Worm (Caenorhabditis elegans): ENCODE data around the gene T03G11.9.

T03G11.9 gene

DNA sequence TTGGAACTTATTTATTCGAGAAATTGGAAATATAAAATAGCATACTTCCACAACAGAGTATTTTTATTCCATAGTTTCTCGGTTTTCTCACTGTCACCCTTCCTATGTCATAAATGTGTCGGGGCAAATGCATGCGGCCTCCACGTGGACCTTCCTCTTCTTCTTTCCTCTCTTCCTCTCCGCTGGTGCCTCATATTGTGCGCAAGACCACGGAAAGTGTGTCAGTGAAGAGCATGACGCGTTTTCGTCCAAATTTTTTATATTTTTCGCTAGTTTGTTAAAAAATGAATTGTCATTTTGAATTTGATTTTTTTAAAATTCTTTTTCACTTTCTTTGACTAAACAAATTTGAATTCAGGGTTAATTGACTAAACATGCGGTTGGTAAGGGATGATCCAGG lies 19.0 kb upstream of the T03G11.9 start, which contains the start of gene mans-3 (continued):
- TF ChIP-seq sdz-12 (GFP tag; optimal IDR thresholded peaks at IDR 0.05), result no peak
- TF ChIP-seq saeg-2 (GFP tag; IDR thresholded peaks at IDR 0.05), result 0 out of 2 replicates have a peak, but pooled peaks have one; percentile 35
- peak; percentile 79 for TF ChIP-seq dpl-1 (GFP tag; optimal IDR thresholded peaks at IDR 0.05)
- no peak for TF ChIP-seq spr-3 (GFP tag; optimal IDR thresholded peaks at IDR 0.05)
- TF ChIP-seq aha-1 (tag), result peak; percentile 96
- peak; percentile 68 for TF ChIP-seq attf-4 (tag; optimal IDR thresholded peaks at IDR 0.05)
- no peak for TF ChIP-seq ama-1 (optimal IDR thresholded peaks at IDR 0.05)
- no peak for TF ChIP-seq daf-8 (GFP tag; IDR thresholded peaks at IDR 0.05)
- peak; percentile 95 for TF ChIP-seq dmd-6 (GFP tag; IDR thresholded peaks at IDR 0.05)
- TF ChIP-seq spr-1 (tag; optimal IDR thresholded peaks at IDR 0.05), result peak; percentile 88
- no peak for TF ChIP-seq snpc-4 (tag; optimal IDR thresholded peaks at IDR 0.05)
- TF ChIP-seq lsy-2 (tag; optimal IDR thresholded peaks at IDR 0.05), result peak; percentile 49 to 94
- peak; percentile 94 for TF ChIP-seq nhr-102 (tag; optimal IDR thresholded peaks at IDR 0.05)
- TF ChIP-seq lin-1 (GFP tag; IDR thresholded peaks at IDR 0.05), result peak; percentile 81
- TF ChIP-seq nhr-11 (tag; optimal IDR thresholded peaks at IDR 0.05), result peak; percentile 90
- TF ChIP-seq zfp-2 (tag; optimal IDR thresholded peaks at IDR 0.05), result peak; percentile 17
- peak; percentile 39 to 82 for TF ChIP-seq hif-1 (tag; optimal IDR thresholded peaks at IDR 0.05)
- TF ChIP-seq tra-1 (GFP tag; IDR thresholded peaks at IDR 0.05), result peak; percentile 82

- TF ChIP-seq F49E8.2 (tag; optimal IDR thresholded peaks at IDR 0.05; ENCODE audit: borderline replicate concordance), result no peak
- TF ChIP-seq unc-62 (GFP tag; optimal IDR thresholded peaks at IDR 0.05 in 1 of 2), result peak in 1 of 2 experiments; percentile 77
- TF ChIP-seq unc-62 (tag; optimal IDR thresholded peaks at IDR 0.05), result no peak
Observed at ce11 chrX:5168770-5169169, 15.3 kb upstream of the T03G11.9 start.

DNA sequence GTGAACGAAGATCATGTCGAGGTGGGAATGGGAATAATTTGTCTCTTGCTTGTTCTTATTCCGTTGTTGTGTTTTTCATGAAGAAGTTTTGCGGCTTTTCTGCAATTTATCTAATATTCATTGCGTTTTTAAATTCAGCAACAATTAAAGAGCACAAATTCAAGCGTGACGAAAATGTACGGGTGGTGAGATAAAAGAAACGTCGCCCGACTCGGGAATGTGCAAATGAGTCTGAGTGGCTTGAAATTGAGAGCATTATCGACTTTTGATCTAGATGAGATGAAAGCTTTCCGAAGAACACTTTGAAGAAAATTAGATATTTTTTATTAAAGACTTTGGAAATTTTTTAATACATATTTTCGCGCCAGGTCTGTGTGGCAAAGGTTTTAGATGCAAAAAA lies 12.9 kb upstream of the T03G11.9 start, which contains the start of gene T03G11.10:
TSS of gene T03G11.10 (minus strand) at position 101 of the 400 bp plus-strand sequence.
- TF ChIP-seq nhr-237 (tag; optimal IDR thresholded peaks at IDR 0.05) (no peak), vab-7 (GFP tag; IDR thresholded peaks at IDR 0.05) (no peak), mxl-3 (GFP tag; optimal IDR thresholded peaks at IDR 0.05) (no peak), nhr-77 (tag; optimal IDR thresholded peaks at IDR 0.05) (no peak), nhr-41 (GFP tag; IDR thresholded peaks at IDR 0.05) (no peak), zip-11 (GFP tag; IDR thresholded peaks at IDR 0.05) (no peak), snpc-4 (tag; optimal IDR thresholded peaks at IDR 0.05) (no peak), T26A8.4 (GFP tag; IDR thresholded peaks at IDR 0.05) (no peak), ztf-7 (tag; optimal IDR thresholded peaks at IDR 0.05) (no peak), ceh-44 (GFP tag; IDR thresholded peaks at IDR 0.05) (no peak), set-16 (GFP tag; IDR thresholded peaks at IDR 0.05) (no peak), tag-97 (GFP tag; IDR thresholded peaks at IDR 0.05) (no peak), Y5F2A.4 (GFP tag; optimal IDR thresholded peaks at IDR 0.05) (no peak)

DNA sequence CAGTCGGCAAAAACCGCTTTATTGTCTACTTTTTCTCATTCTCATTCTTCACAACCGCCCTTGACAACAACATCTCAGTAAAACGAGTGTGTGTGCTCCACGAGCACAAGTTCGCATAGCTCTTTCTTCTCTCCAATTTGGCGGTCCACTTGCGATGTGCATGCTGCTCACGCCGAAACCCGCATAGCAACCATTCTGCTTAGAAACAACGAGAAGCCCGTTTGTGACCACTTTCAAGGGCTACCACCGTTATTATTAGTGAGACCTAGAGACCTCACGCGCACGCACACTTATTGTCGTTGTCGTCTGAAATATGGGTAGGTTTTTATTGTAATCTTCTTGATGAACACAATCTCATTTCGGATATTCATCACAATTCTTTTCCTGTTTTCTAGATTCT lies 9.8 kb upstream of the T03G11.9 start, which contains the start of gene zchc-1A:
TSS of gene zchc-1A (plus strand) at position 114 of the 400 bp plus-strand sequence.
- TF ChIP-seq unc-62 (GFP tag; optimal IDR thresholded peaks at IDR 0.05 in 1 of 2) (peak in 1 of 2 experiments; percentile 54), unc-62 (tag; optimal IDR thresholded peaks at IDR 0.05) (no peak), F49E8.2 (tag; optimal IDR thresholded peaks at IDR 0.05; ENCODE audit: borderline replicate concordance) (no peak), daf-19 (GFP tag; conservative IDR thresholded peaks at IDR 0.05) (0 out of 2 replicates have a peak, but pooled peaks have one; percentile 19)

ce11 chrX:5179050-5179449 lies 5.0 kb upstream of the T03G11.9 start, which contains the start of gene metl-9:
TSS of gene metl-9 (minus strand) at chrX:5179150.
- TF ChIP-seq aha-1 (tag) (peak; percentile 73), nhr-10 (tag; optimal IDR thresholded peaks at IDR 0.05) (no peak)
